Fruit fly (Drosophila melanogaster) whole organism, pupa: ENCODE measurements around the gene CG2865.

ENCODE experiments used
- CG12605 ChIP-seq: fragments of 200-800 bp; sonication (Bioruptor generic); IDR thresholded peaks from 2 replicates; pipeline ENCODE4 v1.3.6; 2022; ENCODE audit warnings: missing biosample characterization, missing genetic modification characterization
- CG14655 ChIP-seq: fragments of 200-800 bp; sonication (Bioruptor generic); optimal IDR thresholded peaks from 3 replicates; lab custom pipeline; 2017; ENCODE audit warnings: mild to moderate bottlenecking, missing biosample characterization, missing genetic modification reagents, missing genetic modification characterization
- CG15710 ChIP-seq: fragments of 200-800 bp; sonication (Bioruptor generic); optimal IDR thresholded peaks from 2 replicates; lab custom pipeline; 2018; ENCODE audit warnings: missing biosample characterization, mild to moderate bottlenecking, missing genetic modification characterization, moderate library complexity
- CG17806 ChIP-seq: fragments of 200-800 bp; sonication (Bioruptor generic); optimal IDR thresholded peaks from 2 replicates; lab custom pipeline; 2018; ENCODE audit warnings: missing biosample characterization, mild to moderate bottlenecking, missing genetic modification characterization, moderate library complexity
- CG9948 ChIP-seq: fragments of 200-800 bp; sonication (Bioruptor generic); optimal IDR thresholded peaks from 2 replicates; lab custom pipeline; 2018; ENCODE audit warnings: missing biosample characterization, mild to moderate bottlenecking, missing genetic modification characterization, moderate library complexity
- Pif1B ChIP-seq: fragments of 200-800 bp; sonication (Bioruptor generic); optimal IDR thresholded peaks from 3 replicates; lab custom pipeline; 2016; ENCODE audit warnings: missing biosample characterization, missing genetic modification characterization
- Snoo ChIP-seq: fragments of 200-800 bp; sonication (Bioruptor generic); optimal IDR thresholded peaks from 3 replicates; lab custom pipeline; 2017; ENCODE audit warnings: missing biosample characterization, mild to moderate bottlenecking, missing genetic modification characterization, inconsistent platforms

dm6 chrX:2292410-2292809, 801 bp downstream of the CG2865 start:
- TF ChIP-seq CG15710 (tag; lab: Kevin White, UChicago) = no peak
- TF ChIP-seq CG12605 (GFP tag; lab: Robert Waterston, UW) = no peak
- no peak for TF ChIP-seq CG14655
- no peak for TF ChIP-seq Pif1B (GFP tag; lab: Kevin White, UChicago)
- TF ChIP-seq CG17806 (tag; lab: Kevin White, UChicago) = no peak
- no peak for TF ChIP-seq Snoo (tag; lab: Kevin White, UChicago)
- no peak for TF ChIP-seq CG9948 (tag; lab: Kevin White, UChicago)
